Fruit fly (Drosophila melanogaster) whole organism, larva: ENCODE data around the gene CG14456.
"Not testable (repeated sequence)": the region's sequence is repeated elsewhere in the genome, so short reads cannot be mapped to it uniquely, and the experiment has no call there.

Source experiments
- noc ChIP-seq: fragments of 200-800 bp; sonication (Bioruptor generic); optimal IDR thresholded peaks from 3 replicates; lab custom pipeline; 2019; ENCODE audit warnings: missing biosample characterization, mild to moderate bottlenecking, missing genetic modification characterization, moderate library complexity

Gene CG14456

DNA sequence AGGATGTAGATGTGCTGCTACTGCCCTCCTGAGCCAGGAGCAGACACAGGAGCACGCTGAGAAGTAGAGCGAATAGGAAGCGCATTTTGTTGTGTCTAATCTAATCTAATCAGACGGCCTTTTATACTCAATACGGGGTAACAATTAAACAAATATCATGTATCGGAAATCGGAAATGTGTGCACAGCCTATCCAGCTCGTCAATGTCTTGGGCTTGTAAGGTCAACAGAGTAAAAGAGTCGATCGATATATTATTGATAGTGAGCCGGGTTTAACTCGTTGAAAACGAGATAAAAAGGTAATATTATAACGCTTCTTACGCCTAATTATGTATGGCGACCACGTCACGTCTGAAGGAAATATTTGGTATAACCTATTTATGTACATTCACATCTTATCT is 5.4 kb downstream of the CG14456 start, which contains the start of gene CG14454:
TSS of gene CG14454 (minus strand) at position 101 of the 400 bp plus-strand sequence.
- not testable (repeated sequence) for TF ChIP-seq noc (tag; lab: Kevin White, UChicago)

DNA sequence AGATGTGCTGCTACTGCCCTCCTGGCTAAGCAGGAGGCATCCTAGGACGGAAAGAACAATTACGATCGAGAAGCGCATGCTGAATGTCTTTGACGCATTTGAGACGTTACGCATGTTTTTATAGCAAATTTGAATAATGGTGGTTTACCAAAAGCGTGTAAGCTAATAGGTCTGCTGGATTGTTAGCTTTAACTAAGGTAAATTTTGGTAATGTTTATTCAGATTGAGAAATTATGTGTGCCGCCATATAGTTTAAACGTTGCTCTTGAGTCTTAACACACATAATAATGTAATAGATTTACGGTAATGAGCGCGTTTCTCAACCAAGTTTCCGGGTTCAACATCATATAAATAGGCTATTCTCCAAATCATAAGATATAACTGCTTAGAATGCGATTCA is 6.7 kb downstream of the CG14456 start, which contains the start of the genes CG12546 and CG14453:
TSS of gene CG12546 (minus strand) at position 101 of the 400 bp plus-strand sequence.
TSS of gene CG14453 (plus strand) at position 372 of the 400 bp plus-strand sequence.
- TF ChIP-seq noc (tag; lab: Kevin White, UChicago): no peak

DNA sequence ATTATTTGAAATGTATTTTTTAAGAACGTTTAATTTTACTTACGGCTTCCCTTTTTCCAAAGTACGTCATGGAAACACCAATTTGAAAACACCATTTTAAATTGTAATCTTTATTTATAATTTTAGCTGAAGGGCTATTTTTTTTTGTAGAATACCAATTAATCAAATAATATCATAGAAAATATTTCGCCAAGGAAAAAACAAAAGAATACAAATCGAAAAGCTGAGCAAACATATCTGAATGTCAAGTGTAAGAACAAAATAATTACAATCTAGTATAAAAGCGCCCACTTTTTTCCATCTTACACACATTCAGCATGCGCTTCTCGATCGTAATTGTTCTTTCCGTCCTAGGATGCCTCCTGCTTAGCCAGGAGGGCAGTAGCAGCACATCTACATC is 8.6 kb downstream of the CG14456 start, which contains the start of gene CG14452:
TSS of gene CG14452 (plus strand) at position 301 of the 400 bp plus-strand sequence.
- TF ChIP-seq noc (tag; lab: Kevin White, UChicago): no peak

DNA sequence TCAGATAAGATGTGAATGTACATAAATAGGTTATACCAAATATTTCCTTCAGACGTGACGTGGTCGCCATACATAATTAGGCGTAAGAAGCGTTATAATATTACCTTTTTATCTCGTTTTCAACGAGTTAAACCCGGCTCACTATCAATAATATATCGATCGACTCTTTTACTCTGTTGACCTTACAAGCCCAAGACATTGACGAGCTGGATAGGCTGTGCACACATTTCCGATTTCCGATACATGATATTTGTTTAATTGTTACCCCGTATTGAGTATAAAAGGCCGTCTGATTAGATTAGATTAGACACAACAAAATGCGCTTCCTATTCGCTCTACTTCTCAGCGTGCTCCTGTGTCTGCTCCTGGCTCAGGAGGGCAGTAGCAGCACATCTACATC is 9.9 kb downstream of the CG14456 start, which contains the start of gene CG32453:
TSS of gene CG32453 (plus strand) at position 301 of the 400 bp plus-strand sequence.
- TF ChIP-seq noc (tag; lab: Kevin White, UChicago): not testable (repeated sequence)

DNA sequence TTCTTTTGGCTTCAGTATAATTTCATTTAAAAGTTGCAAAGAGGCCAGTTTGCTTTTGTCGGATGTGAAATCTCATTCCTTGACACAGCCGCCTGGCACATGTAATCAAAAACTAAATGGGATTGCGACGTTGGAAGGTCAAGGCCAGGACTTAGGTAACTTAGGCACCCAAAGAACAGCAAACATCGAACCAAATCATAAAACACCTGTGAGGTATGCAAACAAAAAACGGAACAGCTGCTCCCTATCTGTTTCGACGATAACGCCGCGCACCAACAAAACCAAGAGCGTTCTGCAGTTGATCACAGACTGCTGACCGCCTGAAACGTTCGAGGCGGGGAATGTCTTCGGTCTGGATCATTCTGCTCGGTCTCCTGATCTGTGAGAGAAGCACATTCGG is 12.1 kb downstream of the CG14456 start, which contains the start of gene CG45116:
TSS of gene CG45116 (plus strand) at position 301 of the 400 bp plus-strand sequence.
- no peak for TF ChIP-seq noc (tag; lab: Kevin White, UChicago)

DNA sequence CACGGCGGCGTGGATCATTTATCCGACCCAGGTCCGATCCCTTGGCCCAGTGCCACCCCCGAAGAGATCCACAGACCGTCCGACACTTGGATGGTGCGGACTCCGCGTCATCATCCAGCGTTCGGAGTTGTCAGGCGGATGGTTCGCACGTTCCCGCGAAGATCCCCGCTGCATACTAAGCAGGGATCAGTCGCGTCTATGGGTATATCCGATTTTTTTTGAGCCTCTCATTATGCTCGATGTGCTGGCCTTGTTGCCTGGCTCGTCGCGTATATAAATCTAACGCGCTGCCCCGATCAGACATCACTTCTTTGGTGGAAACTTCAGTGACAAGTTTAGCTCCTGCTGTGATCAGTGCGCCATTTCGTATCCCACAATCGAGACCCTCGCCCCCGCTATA is 24.8 kb downstream of the CG14456 start, which contains the start of gene CG11370:
TSS of gene CG11370 (plus strand) at position 301 of the 400 bp plus-strand sequence.
- TF ChIP-seq noc (tag; lab: Kevin White, UChicago): no peak

DNA sequence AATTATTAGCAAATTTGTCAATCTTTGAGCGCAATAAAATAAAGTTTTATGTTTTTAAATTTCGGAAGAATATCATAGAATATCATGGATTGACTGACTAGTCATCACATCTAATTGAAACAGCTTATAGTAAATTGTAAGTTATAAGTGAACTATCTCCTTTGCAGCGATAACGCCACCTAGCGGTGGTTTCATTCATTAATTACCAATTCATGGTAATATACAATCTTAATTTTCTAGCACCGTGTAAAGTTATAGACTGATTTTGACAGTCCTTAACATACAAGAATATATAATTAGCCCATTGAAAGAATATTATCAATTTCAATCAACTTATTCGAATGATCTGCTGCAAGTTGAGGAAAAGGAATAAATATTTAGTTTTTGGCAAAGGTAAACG is 26.6 kb downstream of the CG14456 start:
- TF ChIP-seq noc (tag; lab: Kevin White, UChicago): no peak

DNA sequence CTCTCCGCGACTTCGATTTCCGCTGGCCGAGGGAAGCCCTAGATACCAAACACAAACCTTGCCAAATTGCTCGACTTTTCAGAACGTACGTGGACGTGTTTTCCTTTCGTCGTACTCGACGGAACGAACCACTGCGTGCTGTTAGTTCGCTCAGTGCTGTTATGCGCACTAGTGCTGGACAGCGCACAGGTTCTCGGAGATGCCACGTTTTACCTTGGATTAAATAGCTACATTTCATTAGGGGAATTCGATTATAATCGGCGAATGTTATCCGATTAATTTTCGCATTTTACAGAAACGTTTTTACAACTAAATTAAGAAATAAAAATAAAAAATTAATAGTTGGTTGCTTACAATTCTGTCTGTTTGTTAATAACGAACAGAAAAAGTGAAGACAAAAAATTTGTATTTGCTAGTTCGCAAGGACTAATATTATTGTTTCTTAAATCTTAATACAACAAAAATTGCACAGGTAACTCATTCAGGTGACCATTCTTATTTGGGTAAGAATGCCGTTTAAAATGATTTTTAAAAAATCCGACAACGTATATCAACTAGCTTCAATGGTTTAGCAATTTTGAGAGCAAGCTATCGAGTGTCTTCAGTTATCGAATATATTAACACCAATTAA is 30.2 kb downstream of the CG14456 start, which contains the start of the genes ArfGAP3 and CG32452:
TSS of gene ArfGAP3 (minus strand) at position 441 of the 631 bp plus-strand sequence.
TSS of gene CG32452 (plus strand) at position 592 of the 631 bp plus-strand sequence.
- no peak for TF ChIP-seq noc (tag; lab: Kevin White, UChicago)

DNA sequence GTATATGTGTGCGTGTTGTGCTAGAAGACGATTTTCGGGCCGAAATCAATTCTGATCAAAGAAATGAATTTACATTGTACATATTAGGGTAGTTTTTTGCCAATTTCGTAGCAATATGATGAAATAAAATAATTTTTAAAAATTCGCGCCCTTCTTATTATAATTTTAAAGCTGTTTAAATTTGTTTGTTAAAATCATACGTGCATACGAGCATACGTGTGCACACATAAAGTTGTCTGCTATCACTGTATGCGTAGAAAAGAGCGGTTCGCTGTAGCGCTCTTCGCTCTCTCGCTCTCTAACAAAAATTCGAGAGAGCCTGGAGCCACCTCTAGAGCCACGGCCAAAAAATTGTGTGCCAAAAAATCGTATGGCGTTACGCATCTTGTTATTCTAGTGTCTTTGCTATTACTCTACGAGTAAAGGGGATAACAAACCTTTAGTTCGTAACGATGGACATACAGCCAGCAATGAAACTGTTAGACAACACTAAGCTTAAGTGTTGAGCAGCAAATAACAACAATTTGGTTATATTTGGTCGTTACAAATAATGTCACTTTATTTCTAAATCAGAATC is 33.8 kb downstream of the CG14456 start, which contains the start of gene mael:
TSS of gene mael (plus strand) at position 510 of the 577 bp plus-strand sequence.
- TF ChIP-seq noc (tag; lab: Kevin White, UChicago): not testable (repeated sequence)

DNA sequence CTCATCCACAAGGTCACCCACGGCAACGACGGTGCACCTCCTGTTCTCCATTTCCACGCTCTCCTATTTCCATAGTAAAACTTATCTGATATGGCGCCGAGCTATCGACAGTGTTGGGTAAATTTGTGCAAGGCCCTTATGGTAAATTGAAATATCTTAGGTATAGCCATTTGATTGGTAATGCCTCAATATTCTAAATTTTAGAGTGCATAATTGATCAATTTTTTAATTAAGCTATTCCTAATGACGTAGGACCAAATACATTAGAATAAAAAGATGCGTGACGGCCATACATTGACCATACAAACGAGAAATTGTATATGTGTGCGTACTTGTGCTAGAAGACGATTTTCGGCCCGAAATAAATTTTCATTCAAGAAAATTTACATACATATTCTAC is 35.0 kb downstream of the CG14456 start, which contains the start of gene CG14451:
TSS of gene CG14451 (minus strand) at position 101 of the 400 bp plus-strand sequence.
- no peak for TF ChIP-seq noc (tag; lab: Kevin White, UChicago)

DNA sequence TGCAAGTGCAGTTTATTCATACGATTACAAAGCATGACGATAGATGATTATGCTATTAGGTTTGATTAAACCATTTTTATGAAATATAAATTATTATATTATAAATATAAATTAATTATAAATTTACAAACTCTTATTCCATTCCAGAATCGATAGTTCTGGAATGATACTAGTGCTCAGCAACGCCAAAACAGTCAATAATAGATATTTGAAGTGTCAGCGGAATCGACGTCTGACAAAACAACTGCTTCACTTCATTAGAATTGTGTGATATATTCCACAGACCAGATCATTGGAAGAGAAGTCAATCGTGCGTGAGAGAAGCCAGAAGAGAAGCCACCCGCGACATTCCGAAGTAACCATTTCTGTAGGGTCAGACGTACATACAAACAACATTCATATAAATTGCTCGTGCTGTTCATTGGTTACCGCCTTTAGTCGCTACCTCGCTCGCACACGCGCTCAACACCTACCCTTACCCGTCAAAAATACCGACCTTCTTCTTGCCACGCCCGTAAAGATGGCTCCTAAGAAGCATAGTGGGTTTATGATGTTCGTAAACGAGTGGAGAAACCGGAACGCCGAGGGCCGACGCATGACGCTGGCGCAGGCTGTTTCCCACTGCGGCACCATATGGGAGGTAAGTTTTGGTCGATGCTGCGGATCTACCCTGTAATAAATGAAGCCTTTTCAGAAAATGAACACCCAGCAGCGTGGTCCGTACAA is 37.2 kb downstream of the CG14456 start:
- no peak for TF ChIP-seq noc (tag; lab: Kevin White, UChicago)

DNA sequence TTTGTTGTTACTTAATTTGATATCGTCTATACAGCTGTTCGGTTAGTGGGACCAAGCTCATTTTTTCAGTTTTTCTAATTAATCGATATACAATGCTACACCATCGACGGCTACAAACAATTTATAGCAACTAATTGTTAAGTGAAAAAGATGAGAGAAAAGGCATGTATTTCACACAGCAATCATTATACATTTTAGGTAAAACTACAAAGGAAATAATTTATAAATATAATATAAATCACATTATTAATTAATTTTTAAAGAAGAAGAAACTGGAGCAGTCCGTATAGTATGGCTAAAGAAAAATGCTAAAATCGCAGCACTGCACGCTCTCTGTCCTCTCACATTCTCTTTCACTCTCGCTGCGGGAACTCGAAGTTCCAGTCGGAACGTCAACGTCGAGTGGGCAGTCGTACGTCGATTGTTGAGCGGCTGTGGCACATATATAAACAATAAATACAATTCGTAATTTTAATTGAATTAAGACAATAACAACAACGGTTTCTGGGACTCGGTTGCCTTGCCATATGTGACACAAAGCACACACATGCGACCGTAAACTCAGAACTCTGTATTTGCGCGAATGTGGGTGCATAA is 40.8 kb downstream of the CG14456 start, which contains the start of the genes CG14450 and CG11367:
TSS of gene CG14450 (minus strand) at position 51 of the 597 bp plus-strand sequence.
TSS of gene CG11367 (plus strand) at position 373 of the 597 bp plus-strand sequence.
- TF ChIP-seq noc (tag; lab: Kevin White, UChicago): no peak

DNA sequence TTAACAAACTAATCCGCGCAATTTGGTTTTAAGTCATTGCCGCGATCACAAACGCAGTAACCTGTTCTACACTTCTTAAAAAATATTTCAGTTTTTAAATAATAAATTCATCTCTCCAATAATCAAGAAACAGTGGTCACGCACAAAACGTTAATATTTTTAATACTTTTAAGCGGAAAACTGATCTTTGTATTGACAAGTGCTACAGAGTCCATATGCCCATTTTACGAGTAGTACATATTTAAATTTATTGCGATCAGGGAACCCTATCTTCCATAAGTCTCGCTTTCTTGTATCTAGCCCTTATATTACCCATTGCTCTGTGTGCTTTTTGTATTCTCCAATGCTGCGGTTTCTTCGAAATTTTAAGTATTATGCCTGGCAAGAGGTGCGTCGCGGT is 42.4 kb downstream of the CG14456 start, which contains the start of gene CG32454:
TSS of gene CG32454 (plus strand) at position 301 of the 400 bp plus-strand sequence.
- TF ChIP-seq noc (tag; lab: Kevin White, UChicago): no peak

DNA sequence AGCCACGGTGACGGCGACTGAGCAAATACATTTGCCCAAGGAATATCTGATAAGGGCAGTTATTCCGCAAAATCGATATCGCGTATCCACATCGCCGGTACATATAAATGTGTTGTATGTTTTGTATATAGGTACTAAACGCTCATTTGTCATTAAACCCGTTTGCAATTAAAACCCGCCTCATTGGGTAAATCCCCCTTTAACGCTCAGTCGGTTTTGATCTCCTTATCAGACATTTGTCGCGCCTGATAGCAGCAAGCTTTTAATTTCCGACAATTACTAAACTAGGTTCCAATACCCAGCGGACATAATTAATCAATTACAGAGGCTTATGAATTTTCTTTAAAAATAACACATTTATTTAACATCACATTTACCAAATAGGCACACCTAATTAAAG is 44.4 kb downstream of the CG14456 start:
- TF ChIP-seq noc (tag; lab: Kevin White, UChicago): no peak

DNA sequence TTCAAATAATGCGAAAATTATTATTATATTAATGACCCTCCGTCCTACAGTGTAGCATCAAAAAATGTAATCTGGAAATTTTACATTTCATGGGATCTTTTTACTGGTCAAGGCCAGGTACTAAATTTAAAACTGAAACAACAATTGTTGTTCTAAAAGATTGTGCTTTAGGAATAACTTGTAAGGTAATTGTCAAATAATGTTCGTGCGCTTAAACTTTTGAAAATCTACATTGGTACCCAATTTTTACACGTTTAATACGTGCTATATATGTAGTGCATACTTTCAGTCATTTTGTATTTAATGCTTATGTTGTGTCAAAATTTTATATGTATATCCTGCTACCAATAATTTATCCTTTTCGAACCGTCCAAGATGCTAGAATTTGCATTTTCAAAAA is 46.6 kb downstream of the CG14456 start:
- TF ChIP-seq noc (tag; lab: Kevin White, UChicago): no peak
